Fruit fly (Drosophila melanogaster): Measurements from ENCODE around the gene Hpd.

DNA sequence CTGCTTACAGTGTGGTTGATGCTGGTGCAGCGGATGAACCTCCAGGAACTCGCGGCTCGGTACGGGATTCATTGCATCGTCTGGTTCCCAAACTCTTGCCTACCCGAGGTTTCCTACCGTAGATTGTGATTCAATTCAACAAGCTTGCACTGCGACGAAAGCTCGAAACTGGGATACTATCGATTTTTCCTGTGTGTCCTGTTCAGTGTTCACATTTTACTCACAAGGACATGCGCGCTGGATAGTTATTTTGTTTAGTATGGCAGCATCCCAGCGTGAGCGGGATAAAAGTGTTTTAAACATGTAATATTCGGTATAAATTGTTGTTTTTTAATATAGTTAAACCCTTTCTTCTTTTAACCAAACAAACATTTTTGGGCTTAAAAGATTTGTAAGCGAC is 13.8 kb downstream of the Hpd start, which contains the start of gene CG5282:
- no peak for TF ChIP-seq CG14655 (GFP tag; optimal IDR thresholded peaks at IDR 0.05)
- no peak for TF ChIP-seq rn (GFP tag; IDR thresholded peaks at IDR 0.05)
- no peak for TF ChIP-seq Pif1A (GFP tag; optimal IDR thresholded peaks at IDR 0.05)
- no peak for TF ChIP-seq CG15710 (tag; optimal IDR thresholded peaks at IDR 0.05)
- no peak for TF ChIP-seq CG32121 (GFP tag; IDR thresholded peaks at IDR 0.05)
- TF ChIP-seq Snoo (tag; optimal IDR thresholded peaks at IDR 0.05) = no peak
- no peak for TF ChIP-seq Ets98B (GFP tag; IDR thresholded peaks at IDR 0.05)
- TF ChIP-seq CG10348 (GFP tag; IDR thresholded peaks at IDR 0.05) = no peak
- no peak for TF ChIP-seq EcR (GFP tag; optimal IDR thresholded peaks at IDR 0.05)
- TF ChIP-seq CG34367 (tag; optimal IDR thresholded peaks at IDR 0.05) = no peak
- no peak for TF ChIP-seq Pif1B (GFP tag; optimal IDR thresholded peaks at IDR 0.05)
- TF ChIP-seq CG4496 (GFP tag; IDR thresholded peaks at IDR 0.05) = no peak
- TF ChIP-seq CG12605 (GFP tag; IDR thresholded peaks at IDR 0.05) = no peak
- TF ChIP-seq CG17806 (tag; optimal IDR thresholded peaks at IDR 0.05) = no peak
